Fruit fly (Drosophila melanogaster) whole organism, embryonic: ENCODE data around the gene Gr64d.

ENCODE experiments used
- CG14050 ChIP-seq: fragments of 200-800 bp; sonication (Bioruptor generic); IDR thresholded peaks from 3 replicates; pipeline ENCODE4 v1.3.6; 2022; ENCODE audit warnings: missing biosample characterization, missing genetic modification characterization
- CG42726 ChIP-seq: fragments of 200-800 bp; sonication (Bioruptor generic); IDR thresholded peaks from 2 replicates; pipeline ENCODE4 v1.3.6; 2022; ENCODE audit warnings: missing biosample characterization, missing genetic modification characterization; ENCODE audit not compliant: partially characterized antibody
- Elba2 ChIP-seq: fragments of 200-800 bp; sonication (Bioruptor generic); optimal IDR thresholded peaks from 3 replicates; lab custom pipeline; 2016; ENCODE audit warnings: missing biosample characterization, missing genetic modification characterization
- Opbp ChIP-seq: fragments of 200-800 bp; sonication (Bioruptor generic); IDR thresholded peaks from 3 replicates; pipeline ENCODE4 v1.3.6; 2022; ENCODE audit warnings: missing biosample characterization, missing genetic modification characterization; ENCODE audit not compliant: partially characterized antibody
- cad ChIP-seq: fragments of >200 bp; optimal IDR thresholded peaks from 2 replicates; lab custom pipeline; 2017; ENCODE audit warnings: missing biosample characterization, missing genetic modification characterization
- lola ChIP-seq, 3 experiments: fragments of >200 bp in 2 of 3; fragments of 200-800 bp in 1 of 3; sonication (Bioruptor generic) in 1 of 3; optimal IDR thresholded peaks; 2 replicates each; lab custom pipeline; 2017 to 2019; ENCODE audit warnings: missing biosample characterization in 3 of 3, missing genetic modification characterization in 3 of 3, mild to moderate bottlenecking in 1 of 3, moderate library complexity in 1 of 3
- nmo ChIP-seq: fragments of 200-800 bp; sonication (Bioruptor generic); optimal IDR thresholded peaks from 2 replicates; lab custom pipeline; 2018; ENCODE audit warnings: missing biosample characterization, mild to moderate bottlenecking, missing genetic modification characterization, moderate library complexity
- slou ChIP-seq: fragments of 200-800 bp; sonication (Bioruptor generic); optimal IDR thresholded peaks from 3 replicates; lab custom pipeline; 2016; ENCODE audit warnings: missing biosample characterization, missing genetic modification characterization
- ttk ChIP-seq: fragments of 200-800 bp; sonication (Bioruptor generic); IDR thresholded peaks from 2 replicates; pipeline ENCODE4 v2.1.2; 2022; ENCODE audit warnings: missing biosample characterization, missing genetic modification characterization

DNA sequence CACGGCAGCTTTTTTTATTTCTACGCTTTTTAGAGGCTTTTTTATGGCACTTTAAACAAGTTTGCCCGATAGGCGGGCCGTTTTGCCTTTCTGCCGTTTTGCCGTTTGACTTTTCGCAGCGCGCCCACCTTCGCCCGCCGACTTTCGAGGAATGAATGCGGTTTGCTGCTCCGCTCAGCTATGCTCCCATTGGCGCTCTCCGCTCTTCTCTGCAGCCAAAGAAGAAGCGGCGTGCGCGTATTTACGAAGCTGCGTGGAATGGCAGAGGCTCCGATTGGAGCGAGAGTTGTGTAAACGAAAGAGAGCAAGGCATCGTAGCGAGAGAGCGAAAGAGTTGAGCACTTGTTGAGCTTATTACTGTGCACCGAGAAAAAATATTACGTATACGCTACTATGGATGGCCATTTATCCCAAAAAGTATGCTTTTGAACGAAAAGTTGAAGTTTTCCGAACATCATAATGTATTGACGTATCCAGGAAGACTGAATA lies 39.7 kb downstream of the Gr64d start, which contains the start of gene wit:
- no peak for TF ChIP-seq nmo (GFP tag; lab: Kevin White, UChicago)
- TF ChIP-seq slou (GFP tag; lab: Kevin White, UChicago): no peak
- TF ChIP-seq lola (GFP tag; optimal IDR thresholded peaks at IDR 0.05; lab: Kevin White, UChicago): no peak
- TF ChIP-seq Opbp (GFP tag; lab: Robert Waterston, UW): peak; percentile 15; the same call in 1 of the 3 replicates
- no peak for TF ChIP-seq Elba2
- 0 out of 2 replicates have a peak, but pooled peaks have one; percentile 22 for TF ChIP-seq ttk (GFP tag; lab: Robert Waterston, UW)
- TF ChIP-seq CG42726 (GFP tag; lab: Robert Waterston, UW): 0 out of 2 replicates have a peak, but pooled peaks have one; percentile 16
- TF ChIP-seq cad: no peak
- no peak; the same call in 2 of the 3 replicates for TF ChIP-seq CG14050 (GFP tag; lab: Robert Waterston, UW)
